Worm (Caenorhabditis elegans) whole organism, mixed stage, embryonic: Measurements from ENCODE around the gene F49C5.12.

Experiments
- lin-13 ChIP-seq: fragments of 150-350 bp; optimal IDR thresholded peaks from 2 replicates; lab custom pipeline; 2014; ENCODE audit warnings: missing biosample characterization, missing genetic modification characterization
- lsy-2 ChIP-seq: fragments of 150-350 bp; optimal IDR thresholded peaks from 2 replicates; lab custom pipeline; 2014; ENCODE audit warnings: missing biosample characterization, missing genetic modification characterization
- sptf-1 ChIP-seq: sonication (generic microtip); optimal IDR thresholded peaks from 2 replicates; lab custom pipeline; 2017; ENCODE audit warnings: mild to moderate bottlenecking, missing genetic modification characterization, moderate library complexity, missing compliant biosample characterization
- unc-62 ChIP-seq: fragments of 150-350 bp; optimal IDR thresholded peaks from 2 replicates; lab custom pipeline; 2014; ENCODE audit warnings: missing biosample characterization, missing genetic modification reagents, missing genetic modification characterization

- no peak for TF ChIP-seq lin-13 (tag; lab: Kevin White, UChicago)
- TF ChIP-seq lsy-2 (tag; lab: Kevin White, UChicago) = no peak
- no peak for TF ChIP-seq sptf-1 (tag; lab: Kevin White, UChicago)
- no peak for TF ChIP-seq unc-62 (GFP tag; lab: Kevin White, UChicago)
Measured at ce11 chrII:12577754-12578153, 17.6 kb upstream of the F49C5.12 start, which contains the start of gene clec-8.
